Fruit fly (Drosophila melanogaster): ENCODE measurements around the gene repo.

repo gene

DNA sequence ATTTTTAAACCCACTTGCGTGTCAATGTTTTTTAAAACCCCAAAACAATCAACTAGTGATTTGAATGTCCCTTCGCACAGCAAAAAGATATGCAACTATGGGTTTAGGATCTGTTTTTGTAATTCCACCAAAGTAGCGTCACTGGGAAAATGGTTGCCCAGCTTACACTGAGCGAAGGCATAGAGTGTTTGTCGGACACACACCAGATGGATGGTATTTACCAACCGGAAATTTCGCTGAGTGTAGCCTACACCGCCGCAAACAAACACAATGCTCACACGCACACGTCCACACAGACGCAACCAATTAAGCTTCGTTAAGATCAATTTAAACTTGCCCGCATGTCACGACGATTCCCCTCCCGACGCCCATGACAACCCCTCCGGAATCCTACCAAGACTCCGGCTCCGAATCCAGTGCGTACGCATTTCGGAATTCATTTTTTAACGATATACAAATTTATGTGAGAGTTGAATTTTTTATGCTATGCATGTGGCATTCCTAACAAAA, 7.2 kb upstream of the repo start:
- no peak for TF ChIP-seq CG14050 (GFP tag; IDR thresholded peaks at IDR 0.05)
- no peak for TF ChIP-seq CoRest (tag; optimal IDR thresholded peaks at IDR 0.05)
- TF ChIP-seq CG10321 (GFP tag; IDR thresholded peaks at IDR 0.05): no peak
- no peak for TF ChIP-seq CG7372 (GFP tag; IDR thresholded peaks at IDR 0.05)
- no peak for TF ChIP-seq CG13287 (GFP tag; IDR thresholded peaks at IDR 0.05; ENCODE audit: partially characterized antibody)
- no peak for TF ChIP-seq CkIIα-i1 (GFP tag; IDR thresholded peaks at IDR 0.05)
- TF ChIP-seq CG43689 (GFP tag; IDR thresholded peaks at IDR 0.05): no peak
- no peak for TF ChIP-seq CG8944 (GFP tag; optimal IDR thresholded peaks at IDR 0.05)
- peak; percentile 31; the same call in 1 of the 2 replicates for TF ChIP-seq Rfx (GFP tag; IDR thresholded peaks at IDR 0.05)
- TF ChIP-seq bowl (GFP tag; IDR thresholded peaks at IDR 0.05): 0 out of 2 replicates have a peak, but pooled peaks have one; percentile 20
- peak; percentile 49; the same call in 1 of the 3 replicates for TF ChIP-seq ci (GFP tag; IDR thresholded peaks at IDR 0.05)
- TF ChIP-seq ranshi (GFP tag; IDR thresholded peaks at IDR 0.05): 0 out of 2 replicates have a peak, but pooled peaks have one; percentile 21
- TF ChIP-seq CG14860 (GFP tag; IDR thresholded peaks at IDR 0.05; ENCODE audit: partially characterized antibody): no peak
- TF ChIP-seq phol (tag; optimal IDR thresholded peaks at IDR 0.05): no peak
- TF ChIP-seq az2 (GFP tag; optimal IDR thresholded peaks at IDR 0.05): no peak
- TF ChIP-seq otp (GFP tag; IDR thresholded peaks at IDR 0.05): 0 out of 3 replicates have a peak, but pooled peaks have one; percentile 51
- no peak for TF ChIP-seq CG10654 (GFP tag; optimal IDR thresholded peaks at IDR 0.05)
- TF ChIP-seq zen2 (GFP tag; IDR thresholded peaks at IDR 0.05; ENCODE audit: partially characterized antibody): no peak
- no peak for TF ChIP-seq CG17385 (GFP tag; optimal IDR thresholded peaks at IDR 0.05)
- no peak for TF ChIP-seq CG14667 (GFP tag; IDR thresholded peaks at IDR 0.05)
- TF ChIP-seq repo (GFP tag; optimal IDR thresholded peaks at IDR 0.05): peak; percentile 91
- no peak for TF ChIP-seq Eip74EF (GFP tag; optimal IDR thresholded peaks at IDR 0.05)
- TF ChIP-seq grn (GFP tag; optimal IDR thresholded peaks at IDR 0.05): no peak
- no peak for TF ChIP-seq trh (GFP tag; optimal IDR thresholded peaks at IDR 0.05)
- no peak for TF ChIP-seq unc-4 (GFP tag; IDR thresholded peaks at IDR 0.05; ENCODE audit: partially characterized antibody)
- TF ChIP-seq YL-1 (GFP tag; optimal IDR thresholded peaks at IDR 0.05): no peak
- TF ChIP-seq NFAT (GFP tag; IDR thresholded peaks at IDR 0.05): peak; percentile 47; the same call in 1 of the 2 replicates
- 0 out of 2 replicates have a peak, but pooled peaks have one; percentile 18 for TF ChIP-seq Xrp1 (GFP tag; IDR thresholded peaks at IDR 0.05)
- TF ChIP-seq Lhr (GFP tag; optimal IDR thresholded peaks at IDR 0.05): no peak
- TF ChIP-seq CG4617 (GFP tag; optimal IDR thresholded peaks at IDR 0.05; ENCODE audit: borderline replicate concordance): no peak
- TF ChIP-seq kay (GFP tag; optimal IDR thresholded peaks at IDR 0.05): no peak
- no peak for TF ChIP-seq vfl (GFP tag; optimal IDR thresholded peaks at IDR 0.05)
- no peak for TF ChIP-seq Gug (GFP tag; IDR thresholded peaks at IDR 0.05)
- no peak for TF ChIP-seq klu (GFP tag; IDR thresholded peaks at IDR 0.05)
- TF ChIP-seq CG18599 (GFP tag; optimal IDR thresholded peaks at IDR 0.05): no peak
- TF ChIP-seq CG32532 (GFP tag; IDR thresholded peaks at IDR 0.05): peak; percentile 58; the same call in 1 of the 2 replicates
- no peak for TF ChIP-seq pb (GFP tag; optimal IDR thresholded peaks at IDR 0.05)
- no peak for TF ChIP-seq mld (GFP tag; IDR thresholded peaks at IDR 0.05; ENCODE audit: partially characterized antibody)
- TF ChIP-seq cg (GFP tag; optimal IDR thresholded peaks at IDR 0.05): no peak
- no peak for TF ChIP-seq CG3847 (GFP tag; IDR thresholded peaks at IDR 0.05)
- no peak for TF ChIP-seq CG15696 (tag; optimal IDR thresholded peaks at IDR 0.05)
- TF ChIP-seq CG16815 (GFP tag; optimal IDR thresholded peaks at IDR 0.05): no peak
- no peak for TF ChIP-seq pnt (GFP tag; optimal IDR thresholded peaks at IDR 0.05)
- 0 out of 2 replicates have a peak, but pooled peaks have one; percentile 17 for TF ChIP-seq Drgx (GFP tag; IDR thresholded peaks at IDR 0.05)
- TF ChIP-seq CG4707 (GFP tag; optimal IDR thresholded peaks at IDR 0.05): no peak
- 0 out of 3 replicates have a peak, but pooled peaks have one; percentile 34 for TF ChIP-seq dysf (GFP tag; IDR thresholded peaks at IDR 0.05)
- peak; percentile 45; the same call in 1 of the 2 replicates for TF ChIP-seq Atf6 (GFP tag; IDR thresholded peaks at IDR 0.05)
- TF ChIP-seq ewg (GFP tag; optimal IDR thresholded peaks at IDR 0.05): no peak
- no peak for TF ChIP-seq CG4730 (GFP tag; IDR thresholded peaks at IDR 0.05)
- TF ChIP-seq chinmo (GFP tag; IDR thresholded peaks at IDR 0.05; ENCODE audit: partially characterized antibody): no peak
